Worm (Caenorhabditis elegans) whole organism, L4 larva: ENCODE measurements around the gene sre-36.
A peak's percentile ranks its signal among the peaks of the same experiment; 100 is the strongest.

ENCODE experiments used
- D1046.2 ChIP-seq: fragments of 200-800 bp; sonication (Bioruptor generic); IDR thresholded peaks from 2 replicates; pipeline ENCODE4 v1.3.6; 2022; ENCODE audit warnings: missing genetic modification characterization, missing compliant biosample characterization
- F26F4.8 ChIP-seq: fragments of 200-800 bp; sonication (Bioruptor generic); conservative IDR thresholded peaks from 2 replicates; pipeline ENCODE4 v1.3.6; 2022; ENCODE audit warnings: missing genetic modification characterization, missing compliant biosample characterization
- F37D6.2 ChIP-seq: sonication (generic microtip); optimal IDR thresholded peaks from 2 replicates; lab custom pipeline; 2016; ENCODE audit warnings: mild to moderate bottlenecking, missing genetic modification characterization, missing compliant biosample characterization
- Y48G9A.11 ChIP-seq: fragments of 200-800 bp; sonication (Bioruptor generic); IDR thresholded peaks from 2 replicates; pipeline ENCODE4 v1.3.6; 2022; ENCODE audit warnings: missing genetic modification reagents, missing genetic modification characterization, missing compliant biosample characterization
- Y75B8A.6 ChIP-seq: fragments of 200-800 bp; sonication (Bioruptor generic); IDR thresholded peaks from 2 replicates; pipeline ENCODE4 v1.3.6; 2022; ENCODE audit warnings: missing genetic modification reagents, missing genetic modification characterization, missing compliant biosample characterization
- aha-1 ChIP-seq: fragments of 150-350 bp; peaks from one replicate; lab custom pipeline; 2014; ENCODE audit warnings: missing biosample characterization, missing genetic modification characterization
- aly-2 ChIP-seq: sonication (generic microtip); optimal IDR thresholded peaks from 2 replicates; lab custom pipeline; 2018; ENCODE audit warnings: missing biosample characterization, missing genetic modification characterization
- arid-1 ChIP-seq: fragments of 200-800 bp; sonication (Bioruptor generic); conservative IDR thresholded peaks from 2 replicates; pipeline ENCODE4 v1.3.6; 2022; ENCODE audit warnings: missing genetic modification reagents, missing genetic modification characterization, missing compliant biosample characterization
- attf-4 ChIP-seq: sonication (generic microtip); optimal IDR thresholded peaks from 3 replicates; lab custom pipeline; 2017; ENCODE audit warnings: missing biosample characterization, missing genetic modification characterization
- ceh-20 ChIP-seq: fragments of 200-800 bp; sonication (Bioruptor generic); IDR thresholded peaks from 2 replicates; pipeline ENCODE4 v1.3.6; 2022; ENCODE audit warnings: missing genetic modification reagents, missing genetic modification characterization, missing compliant biosample characterization
- ceh-82 ChIP-seq: sonication (generic microtip); optimal IDR thresholded peaks from 2 replicates; lab custom pipeline; 2017; ENCODE audit warnings: missing biosample characterization, missing genetic modification characterization
- ces-1 ChIP-seq: fragments of 150-350 bp; sonication (generic microtip); optimal IDR thresholded peaks from 4 replicates; lab custom pipeline; 2014; ENCODE audit warnings: missing biosample characterization, missing genetic modification reagents, missing genetic modification characterization
- daf-16 ChIP-seq, 3 experiments: sonication (generic microtip); optimal IDR thresholded peaks; 2 replicates each; lab custom pipeline; 2016 to 2017; ENCODE audit warnings: missing genetic modification characterization in 3 of 3, missing genetic modification reagents in 3 of 3, mild to moderate bottlenecking in 2 of 3, missing compliant biosample characterization in 2 of 3, missing biosample characterization in 1 of 3, moderate library complexity in 1 of 3
- daf-19 ChIP-seq: fragments of 200-800 bp; sonication (Bioruptor generic); conservative IDR thresholded peaks from 2 replicates; pipeline ENCODE4 v1.3.6; 2022; ENCODE audit warnings: missing genetic modification characterization, missing compliant biosample characterization
- daf-8 ChIP-seq: fragments of 200-800 bp; sonication (Bioruptor generic); IDR thresholded peaks from 2 replicates; pipeline ENCODE4 v1.3.6; 2022; ENCODE audit warnings: missing genetic modification characterization, missing compliant biosample characterization
- dmd-6 ChIP-seq: fragments of 200-800 bp; sonication (Bioruptor generic); IDR thresholded peaks from 2 replicates; pipeline ENCODE4 v1.3.6; 2022; ENCODE audit warnings: missing genetic modification reagents, missing genetic modification characterization, missing compliant biosample characterization
- dmd-8 ChIP-seq: fragments of 200-800 bp; sonication (Bioruptor generic); IDR thresholded peaks from 2 replicates; pipeline ENCODE4 v1.3.6; 2022; ENCODE audit warnings: missing genetic modification characterization, missing compliant biosample characterization
- dve-1 ChIP-seq: sonication (generic microtip); optimal IDR thresholded peaks from 2 replicates; lab custom pipeline; 2017; ENCODE audit warnings: antibody characterized with exemption, mild to moderate bottlenecking, missing genetic modification characterization, missing compliant biosample characterization; ENCODE audit not compliant: insufficient read depth
- fkh-10 ChIP-seq: fragments of 150-350 bp; optimal IDR thresholded peaks from 2 replicates; lab custom pipeline; 2014; ENCODE audit warnings: missing biosample characterization, missing genetic modification reagents, missing genetic modification characterization
- hif-1 ChIP-seq, 2 experiments: sonication (generic microtip); optimal IDR thresholded peaks; 2 replicates each; lab custom pipeline; 2016 to 2017; ENCODE audit warnings: missing compliant biosample characterization in 2 of 2, missing genetic modification characterization in 2 of 2, missing genetic modification reagents in 2 of 2, missing genotype in 2 of 2, mild to moderate bottlenecking in 1 of 2
- hlh-11 ChIP-seq: fragments of 200-800 bp; sonication (Bioruptor generic); optimal IDR thresholded peaks from 2 replicates; lab custom pipeline; 2018; ENCODE audit warnings: mild to moderate bottlenecking, missing genetic modification characterization, missing compliant biosample characterization
- hmg-1.1 ChIP-seq: fragments of 200-800 bp; sonication (Bioruptor generic); IDR thresholded peaks from 2 replicates; pipeline ENCODE4 v1.3.6; 2022; ENCODE audit warnings: missing genetic modification reagents, missing genetic modification characterization, missing compliant biosample characterization
- lin-13 ChIP-seq: fragments of 150-350 bp; optimal IDR thresholded peaks from 2 replicates; lab custom pipeline; 2014; ENCODE audit warnings: missing biosample characterization, missing genetic modification reagents, missing genetic modification characterization
- lin-38 ChIP-seq: fragments of 200-800 bp; sonication (Bioruptor generic); IDR thresholded peaks from 2 replicates; pipeline ENCODE4 v1.3.6; 2022; ENCODE audit warnings: missing genetic modification reagents, missing genetic modification characterization, missing compliant biosample characterization
- madf-5 ChIP-seq, 2 experiments: fragments of 200-800 bp; sonication (Bioruptor generic); IDR thresholded peaks; 2 replicates each; pipeline ENCODE4 v1.3.6; 2022; ENCODE audit warnings: missing compliant biosample characterization in 2 of 2, missing genetic modification characterization in 2 of 2
- mdl-1 ChIP-seq, 2 experiments: fragments of 150-350 bp in 1 of 2; sonication (generic microtip) in 1 of 2; optimal IDR thresholded peaks; 2 replicates each; lab custom pipeline; 2014 to 2017; ENCODE audit warnings: missing biosample characterization in 2 of 2, missing genetic modification characterization in 2 of 2
- mxl-2 ChIP-seq: fragments of 200-800 bp; sonication (Bioruptor generic); conservative IDR thresholded peaks from 2 replicates; pipeline ENCODE4 v1.3.6; 2022; ENCODE audit warnings: missing genetic modification reagents, missing genetic modification characterization, missing compliant biosample characterization
- nhr-10 ChIP-seq: fragments of 150-350 bp; optimal IDR thresholded peaks from 2 replicates; lab custom pipeline; 2014; ENCODE audit warnings: missing biosample characterization, missing genetic modification characterization
- nhr-102 ChIP-seq: sonication (generic microtip); optimal IDR thresholded peaks from 2 replicates; lab custom pipeline; 2016; ENCODE audit warnings: mild to moderate bottlenecking, missing genetic modification characterization, moderate library complexity, missing compliant biosample characterization
- nhr-237 ChIP-seq: sonication (generic microtip); optimal IDR thresholded peaks from 2 replicates; lab custom pipeline; 2017; ENCODE audit warnings: missing biosample characterization, missing genetic modification characterization
- nhr-25 ChIP-seq: sonication (generic microtip); optimal IDR thresholded peaks from 2 replicates; lab custom pipeline; 2017; ENCODE audit warnings: missing genetic modification characterization, mild to moderate bottlenecking, missing compliant biosample characterization, antibody characterized with exemption, moderate library complexity, borderline replicate concordance; ENCODE audit not compliant: insufficient read depth
- nhr-28 ChIP-seq: fragments of 150-350 bp; optimal IDR thresholded peaks from 2 replicates; lab custom pipeline; 2014; ENCODE audit warnings: missing biosample characterization, missing genetic modification characterization
- nhr-42 ChIP-seq: fragments of 200-800 bp; sonication (Bioruptor generic); IDR thresholded peaks from 2 replicates; pipeline ENCODE4 v1.3.6; 2022; ENCODE audit warnings: missing genetic modification characterization, missing compliant biosample characterization
- nhr-48 ChIP-seq: sonication (generic microtip); optimal IDR thresholded peaks from 2 replicates; lab custom pipeline; 2016; ENCODE audit warnings: mild to moderate bottlenecking, missing genetic modification characterization, missing compliant biosample characterization
- nhr-77 ChIP-seq: fragments of 150-350 bp; optimal IDR thresholded peaks from 2 replicates; lab custom pipeline; 2014; ENCODE audit warnings: missing biosample characterization, missing genetic modification characterization
- php-3 ChIP-seq: fragments of 200-800 bp; sonication (Bioruptor generic); IDR thresholded peaks from 2 replicates; pipeline ENCODE4 v1.3.6; 2022; ENCODE audit warnings: missing genetic modification reagents, missing genetic modification characterization, missing compliant biosample characterization
- pqm-1 ChIP-seq: sonication (generic microtip); optimal IDR thresholded peaks from 2 replicates; lab custom pipeline; 2017; ENCODE audit warnings: missing biosample characterization, missing genetic modification characterization
- set-16 ChIP-seq: fragments of 200-800 bp; sonication (Bioruptor generic); IDR thresholded peaks from 2 replicates; pipeline ENCODE4 v1.3.6; 2022; ENCODE audit warnings: missing genetic modification reagents, missing genetic modification characterization, missing compliant biosample characterization
- skn-1 ChIP-seq: fragments of 150-350 bp; optimal IDR thresholded peaks from 2 replicates; lab custom pipeline; 2014; ENCODE audit warnings: missing biosample characterization, missing genetic modification characterization
- snpc-4 ChIP-seq: fragments of 150-350 bp; optimal IDR thresholded peaks from 2 replicates; lab custom pipeline; 2014; ENCODE audit warnings: missing biosample characterization, missing genetic modification characterization
- unc-62 ChIP-seq, 3 experiments: fragments of 150-350 bp in 1 of 3; sonication (generic microtip); optimal IDR thresholded peaks in 2 of 3; peaks in 1 of 3; 1 replicate in 1 of 3; 2 replicates in 2 of 3; lab custom pipeline; 2014 to 2017; ENCODE audit warnings: missing biosample characterization in 3 of 3, missing genetic modification characterization in 3 of 3, missing genetic modification reagents in 3 of 3, missing genotype in 1 of 3
- vab-7 ChIP-seq: fragments of 200-800 bp; sonication (Bioruptor generic); IDR thresholded peaks from 2 replicates; pipeline ENCODE4 v1.3.6; 2022; ENCODE audit warnings: missing genetic modification reagents, missing genetic modification characterization, missing compliant biosample characterization
- zag-1 ChIP-seq: fragments of 150-350 bp; optimal IDR thresholded peaks from 2 replicates; lab custom pipeline; 2014; ENCODE audit warnings: missing biosample characterization, missing genetic modification characterization
- zfp-2 ChIP-seq: sonication (generic microtip); optimal IDR thresholded peaks from 2 replicates; lab custom pipeline; 2016; ENCODE audit warnings: mild to moderate bottlenecking, missing genetic modification characterization, missing compliant biosample characterization
- zfp-3 ChIP-seq: fragments of 200-800 bp; sonication (Bioruptor generic); conservative IDR thresholded peaks from 2 replicates; pipeline ENCODE4 v1.3.6; 2022; ENCODE audit warnings: missing genetic modification reagents, missing genetic modification characterization, missing compliant biosample characterization
- zip-2 ChIP-seq: fragments of 150-350 bp; optimal IDR thresholded peaks from 2 replicates; lab custom pipeline; 2014; ENCODE audit warnings: missing biosample characterization, missing genetic modification characterization
- ztf-7 ChIP-seq: fragments of 150-350 bp; optimal IDR thresholded peaks from 2 replicates; lab custom pipeline; 2014; ENCODE audit warnings: missing biosample characterization, missing genetic modification characterization

Gene sre-36

ce11 chrV:16390655-16391054, 8.8 kb upstream of the sre-36 start, which contains the start of gene gst-44 (continued):
- TF ChIP-seq mxl-2 (no peak), madf-5 (GFP tag; IDR thresholded peaks at IDR 0.05; lab: Robert Waterston, UW) (no peak)

- TF ChIP-seq nhr-42 (GFP tag; lab: Robert Waterston, UW), result no peak
- no peak for TF ChIP-seq nhr-102 (tag; lab: Kevin White, UChicago)
- TF ChIP-seq dmd-8 (GFP tag; lab: Robert Waterston, UW), result no peak
- no peak for TF ChIP-seq ceh-20 (GFP tag; lab: Robert Waterston, UW)
- no peak for TF ChIP-seq ces-1 (GFP tag; lab: Kevin White, UChicago)
- no peak for TF ChIP-seq dmd-6 (GFP tag; lab: Robert Waterston, UW)
- no peak for TF ChIP-seq vab-7
- TF ChIP-seq zfp-2, result no peak
- TF ChIP-seq Y48G9A.11 (GFP tag; lab: Robert Waterston, UW), result no peak
- TF ChIP-seq set-16 (GFP tag; lab: Robert Waterston, UW), result no peak
- no peak for TF ChIP-seq hif-1 (tag; optimal IDR thresholded peaks at IDR 0.05; lab: Kevin White, UChicago)
- TF ChIP-seq zip-2 (tag; lab: Kevin White, UChicago), result no peak
- no peak for TF ChIP-seq lin-13
- no peak for TF ChIP-seq mxl-2
- no peak for TF ChIP-seq nhr-237 (tag; lab: Kevin White, UChicago)
- no peak for TF ChIP-seq skn-1 (tag; lab: Kevin White, UChicago)
- TF ChIP-seq nhr-10 (tag; lab: Kevin White, UChicago), result no peak
- no peak for TF ChIP-seq daf-16 (GFP tag; optimal IDR thresholded peaks at IDR 0.05; lab: Kevin White, UChicago)
- no peak for TF ChIP-seq daf-16 (tag; optimal IDR thresholded peaks at IDR 0.05; lab: Kevin White, UChicago)
These were observed 5.8 kb upstream of the sre-36 start, which contains the start of gene srd-63 for ce11 chrV:16393728-16394127. srd-63 (minus strand) TSS chrV:16393828.

ce11 chrV:16395131-16395530, 4.4 kb upstream of the sre-36 start, which contains the start of gene F13A7.11:
F13A7.11 (minus strand) TSS chrV:16395304.
- TF ChIP-seq nhr-10 (tag; lab: Kevin White, UChicago) (no peak), daf-19 (GFP tag; lab: Robert Waterston, UW) (no peak), ceh-82 (no peak), aha-1 (tag; lab: Kevin White, UChicago) (peak; percentile 14), ztf-7 (tag; lab: Kevin White, UChicago) (peak; percentile 97), zag-1 (tag; lab: Kevin White, UChicago) (no peak), nhr-77 (tag; lab: Kevin White, UChicago) (peak; percentile 44), zfp-3 (GFP tag; lab: Robert Waterston, UW) (no peak), unc-62 (GFP tag; optimal IDR thresholded peaks at IDR 0.05 in 1 of 2; lab: Kevin White, UChicago) (no peak), unc-62 (tag; optimal IDR thresholded peaks at IDR 0.05; lab: Kevin White, UChicago) (no peak), arid-1 (no peak), zip-2 (tag; lab: Kevin White, UChicago) (peak; percentile 99), pqm-1 (peak; percentile 51), lin-38 (GFP tag; lab: Robert Waterston, UW) (no peak), nhr-25 (no peak), mdl-1 (tag; optimal IDR thresholded peaks at IDR 0.05; lab: Kevin White, UChicago) (peak in 1 of 2 experiments; percentile 4), hmg-1.1 (no peak), attf-4 (tag; lab: Kevin White, UChicago) (no peak), nhr-48 (tag; lab: Kevin White, UChicago) (peak; percentile 32), aly-2 (tag; lab: Kevin White, UChicago) (no peak), Y75B8A.6 (GFP tag; lab: Robert Waterston, UW) (no peak), nhr-28 (tag; lab: Kevin White, UChicago) (peak; percentile 66), F37D6.2 (tag; lab: Kevin White, UChicago) (no peak), D1046.2 (GFP tag; lab: Robert Waterston, UW) (no peak), php-3 (GFP tag; lab: Robert Waterston, UW) (no peak), madf-5 (GFP tag; IDR thresholded peaks at IDR 0.05; lab: Robert Waterston, UW) (no peak), daf-16 (GFP tag; optimal IDR thresholded peaks at IDR 0.05; lab: Kevin White, UChicago) (peak in 1 of 2 experiments; percentile 7), daf-16 (tag; optimal IDR thresholded peaks at IDR 0.05; lab: Kevin White, UChicago) (peak; percentile 89), zfp-2 (no peak), snpc-4 (tag; lab: Kevin White, UChicago) (no peak), fkh-10 (GFP tag; lab: Kevin White, UChicago) (no peak), daf-8 (GFP tag; lab: Robert Waterston, UW) (no peak), dve-1 (peak; percentile 83), hlh-11 (tag; lab: Kevin White, UChicago) (peak; percentile 49), F26F4.8 (no peak), nhr-102 (tag; lab: Kevin White, UChicago) (peak; percentile 57)
